Worm (Caenorhabditis elegans) whole organism, midembryonic: ENCODE measurements around the gene T21H3.1.

Experiments
- T22C8.4 ChIP-seq: fragments of 200-800 bp; sonication (Bioruptor generic); IDR thresholded peaks from 2 replicates; pipeline ENCODE4 v1.3.6; 2022; ENCODE audit warnings: missing genetic modification characterization, missing compliant biosample characterization
- cog-1 ChIP-seq: sonication (generic microtip); optimal IDR thresholded peaks from 2 replicates; lab custom pipeline; 2016; ENCODE audit warnings: missing genetic modification characterization, missing compliant biosample characterization
- flt-1 ChIP-seq: fragments of 200-800 bp; sonication (Bioruptor generic); IDR thresholded peaks from 2 replicates; pipeline ENCODE4 v1.3.6; 2022; ENCODE audit warnings: missing genetic modification characterization, missing compliant biosample characterization
- klf-2 ChIP-seq: fragments of 200-800 bp; sonication (Bioruptor generic); conservative IDR thresholded peaks from 2 replicates; pipeline ENCODE4 v1.3.6; 2022; ENCODE audit warnings: missing genetic modification reagents, missing genetic modification characterization, missing compliant biosample characterization
- tab-1 ChIP-seq: fragments of 200-800 bp; sonication (Bioruptor generic); IDR thresholded peaks from 2 replicates; pipeline ENCODE4 v1.3.6; 2022; ENCODE audit warnings: missing genetic modification characterization, missing compliant biosample characterization
- ztf-23 ChIP-seq: fragments of 200-800 bp; sonication (Bioruptor generic); IDR thresholded peaks from 2 replicates; pipeline ENCODE4 v1.3.6; 2022; ENCODE audit warnings: missing genetic modification reagents, missing genetic modification characterization, missing compliant biosample characterization
- ztf-29 ChIP-seq: fragments of 200-800 bp; sonication (Bioruptor generic); IDR thresholded peaks from 2 replicates; pipeline ENCODE4 v1.3.6; 2022; ENCODE audit warnings: missing genetic modification reagents, missing genetic modification characterization, missing compliant biosample characterization

DNA sequence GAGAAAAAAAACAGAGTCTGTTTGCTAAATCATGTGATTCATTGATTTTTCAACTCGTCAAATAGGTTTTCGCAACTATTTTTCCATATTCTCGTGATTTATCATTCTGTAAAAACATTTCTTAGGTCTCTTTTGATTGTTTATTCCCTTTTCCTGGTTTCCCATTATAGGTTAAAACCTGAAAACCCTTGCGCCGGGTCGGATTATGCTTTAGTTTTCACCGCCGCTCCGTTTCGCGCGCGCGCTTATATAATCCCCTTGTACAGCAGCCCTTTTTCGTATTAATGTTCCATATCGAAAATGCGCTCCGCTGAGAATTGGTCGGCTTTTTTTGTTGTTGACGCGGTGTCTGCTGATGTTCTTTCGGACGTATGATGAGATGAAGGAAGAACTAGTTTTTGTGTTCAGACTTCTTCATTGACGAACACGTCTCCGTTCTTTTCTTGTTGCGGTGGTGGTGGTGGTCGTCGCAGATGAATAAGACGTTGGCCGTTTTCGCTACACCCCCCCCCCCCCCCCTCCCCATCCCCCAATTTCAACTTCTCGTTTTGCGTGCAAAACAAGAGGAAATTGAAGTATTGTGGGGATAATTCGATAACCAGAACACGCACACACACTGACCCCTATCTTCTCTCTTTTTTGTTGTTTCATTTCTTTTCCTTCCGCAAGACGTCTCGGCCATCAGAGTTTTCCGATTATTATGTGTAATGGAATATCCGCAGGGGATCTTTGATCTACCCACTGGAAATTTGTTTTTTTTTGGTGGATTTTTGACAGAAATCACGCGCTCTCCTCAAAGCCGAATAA lies 21.8 kb upstream of the T21H3.1 start:
- TF ChIP-seq cog-1 (no peak), tab-1 (GFP tag; lab: Robert Waterston, UW) (no peak), klf-2 (GFP tag; lab: Robert Waterston, UW) (no peak), ztf-29 (GFP tag; lab: Robert Waterston, UW) (no peak), flt-1 (no peak), T22C8.4 (no peak), ztf-23 (no peak)
